Worm (Caenorhabditis elegans) whole organism, late embryonic: ENCODE results near the gene ilkp-1.

ENCODE experiments used
- K09A11.1 ChIP-seq: sonication (generic microtip); optimal IDR thresholded peaks from 2 replicates; lab custom pipeline; 2017; ENCODE audit warnings: antibody characterized with exemption, mild to moderate bottlenecking, missing genetic modification characterization, missing compliant biosample characterization; ENCODE audit not compliant: insufficient read depth
- ceh-19 ChIP-seq: fragments of 200-800 bp; sonication (Bioruptor generic); optimal IDR thresholded peaks from 2 replicates; lab custom pipeline; 2018; ENCODE audit warnings: mild to moderate bottlenecking, missing genetic modification characterization, missing compliant biosample characterization
- ceh-34 ChIP-seq: sonication (generic microtip); optimal IDR thresholded peaks from 2 replicates; lab custom pipeline; 2016; ENCODE audit warnings: mild to moderate bottlenecking, missing genetic modification characterization, missing compliant biosample characterization
- ets-4 ChIP-seq: sonication (generic microtip); optimal IDR thresholded peaks from 2 replicates; lab custom pipeline; 2016; ENCODE audit warnings: missing genetic modification characterization, missing compliant biosample characterization
- nhr-11 ChIP-seq: fragments of 150-350 bp; optimal IDR thresholded peaks from 2 replicates; lab custom pipeline; 2014; ENCODE audit warnings: missing biosample characterization, missing genetic modification characterization
- pqm-1 ChIP-seq: sonication (generic microtip); optimal IDR thresholded peaks from 2 replicates; lab custom pipeline; 2016; ENCODE audit warnings: missing genetic modification characterization, missing compliant biosample characterization
- sox-4 ChIP-seq: sonication (generic microtip); optimal IDR thresholded peaks from 2 replicates; lab custom pipeline; 2017; ENCODE audit warnings: mild to moderate bottlenecking, missing genetic modification characterization, inconsistent platforms, missing compliant biosample characterization

DNA sequence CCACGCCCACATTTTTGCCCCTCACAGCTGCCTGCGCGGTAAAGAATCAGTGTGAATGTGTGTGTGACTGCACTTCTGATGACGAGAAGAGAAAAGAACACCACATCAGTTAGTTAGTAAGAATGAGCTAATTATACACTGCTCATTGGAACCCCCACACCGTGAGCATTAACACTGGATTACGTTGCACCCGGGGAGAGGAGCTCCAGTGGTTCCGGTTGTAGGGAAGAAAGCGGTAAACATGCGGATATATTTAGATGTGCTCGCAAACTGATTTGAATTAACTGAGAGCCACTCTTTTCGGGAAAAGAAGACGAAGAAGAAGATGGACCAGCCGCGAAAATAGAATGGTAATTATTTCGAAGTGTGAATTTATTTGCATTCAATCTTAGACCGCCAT is 36.7 kb downstream of the ilkp-1 start:
- TF ChIP-seq sox-4 (tag; lab: Kevin White, UChicago) (no peak), pqm-1 (tag; lab: Kevin White, UChicago) (no peak), ceh-34 (tag; lab: Kevin White, UChicago) (no peak), ets-4 (tag; lab: Kevin White, UChicago) (no peak), nhr-11 (tag; lab: Kevin White, UChicago) (no peak), ceh-19 (GFP tag; lab: Kevin White, UChicago) (no peak), K09A11.1 (tag; lab: Kevin White, UChicago) (no peak)
